Worm (Caenorhabditis elegans): Measurements from ENCODE around the gene cam-1.
A peak's percentile ranks its signal among the peaks of the same experiment; 100 is the strongest.

Gene cam-1

DNA sequence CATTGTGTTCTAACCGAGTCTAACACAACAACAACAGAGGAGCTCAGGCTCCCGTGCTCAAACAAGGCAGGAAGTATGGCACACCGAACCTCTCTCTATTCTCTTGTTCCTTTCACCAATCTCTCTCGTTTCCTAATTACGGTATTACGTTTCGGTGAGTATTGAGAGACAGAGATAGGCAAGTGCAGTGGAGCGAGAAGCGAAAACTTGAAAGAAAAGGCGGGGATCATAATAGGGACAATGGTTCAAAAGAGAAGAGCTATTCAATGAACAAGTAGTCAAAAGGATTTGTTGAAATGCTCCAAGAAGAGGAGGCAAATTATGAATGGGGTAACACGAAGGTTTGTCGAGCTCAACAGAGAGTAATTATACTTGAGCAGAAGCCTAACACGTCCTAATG, 3.2 kb upstream of the cam-1 start:
- peak; percentile 1 for TF ChIP-seq mls-2 (tag; optimal IDR thresholded peaks at IDR 0.05)
- no peak for TF ChIP-seq nhr-237 (tag; optimal IDR thresholded peaks at IDR 0.05)
- peak; percentile 50 for TF ChIP-seq ces-1 (GFP tag; optimal IDR thresholded peaks at IDR 0.05)

DNA sequence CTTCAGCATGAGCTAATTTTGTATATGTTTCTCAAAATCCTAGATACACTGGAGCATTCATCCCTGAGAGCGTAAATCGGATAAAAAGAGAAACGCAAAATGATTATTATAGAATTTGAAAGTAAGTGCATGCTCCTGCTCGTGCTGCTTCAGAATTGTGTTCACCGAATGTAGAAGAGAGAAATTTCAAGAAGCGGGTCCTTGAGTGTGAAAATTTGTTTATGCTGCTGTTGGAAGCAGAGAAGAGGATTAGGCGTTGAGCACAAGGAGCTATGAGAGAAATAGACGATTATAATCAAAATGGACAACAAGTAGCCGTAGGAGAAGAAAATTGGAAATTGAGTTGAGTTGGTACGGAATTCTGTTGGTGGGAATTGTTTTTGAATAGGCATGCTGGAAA, 1.6 kb upstream of the cam-1 start:
- TF ChIP-seq ces-1 (GFP tag; optimal IDR thresholded peaks at IDR 0.05) (peak; percentile 98), drap-1 (GFP tag; optimal IDR thresholded peaks at IDR 0.05) (no peak), unc-62 (GFP tag; optimal IDR thresholded peaks at IDR 0.05) (peak; percentile 25), mls-2 (tag; optimal IDR thresholded peaks at IDR 0.05) (no peak), unc-120 (tag; optimal IDR thresholded peaks at IDR 0.05; ENCODE audit: poor library complexity, severe bottlenecking) (no peak), bed-3 (GFP tag; optimal IDR thresholded peaks at IDR 0.05) (no peak), mab-5 (tag; optimal IDR thresholded peaks at IDR 0.05) (no peak), snpc-4 (tag; optimal IDR thresholded peaks at IDR 0.05) (no peak), hlh-1 (tag; optimal IDR thresholded peaks at IDR 0.05) (no peak), mep-1 (tag; optimal IDR thresholded peaks at IDR 0.05) (no peak)

- peak; percentile 90 for TF ChIP-seq ces-1 (GFP tag; optimal IDR thresholded peaks at IDR 0.05)
- TF ChIP-seq lin-32 (GFP tag; optimal IDR thresholded peaks at IDR 0.05): no peak
Measured at ce11 chrII:9310794-9311193, 690 bp upstream of the cam-1 start.

DNA sequence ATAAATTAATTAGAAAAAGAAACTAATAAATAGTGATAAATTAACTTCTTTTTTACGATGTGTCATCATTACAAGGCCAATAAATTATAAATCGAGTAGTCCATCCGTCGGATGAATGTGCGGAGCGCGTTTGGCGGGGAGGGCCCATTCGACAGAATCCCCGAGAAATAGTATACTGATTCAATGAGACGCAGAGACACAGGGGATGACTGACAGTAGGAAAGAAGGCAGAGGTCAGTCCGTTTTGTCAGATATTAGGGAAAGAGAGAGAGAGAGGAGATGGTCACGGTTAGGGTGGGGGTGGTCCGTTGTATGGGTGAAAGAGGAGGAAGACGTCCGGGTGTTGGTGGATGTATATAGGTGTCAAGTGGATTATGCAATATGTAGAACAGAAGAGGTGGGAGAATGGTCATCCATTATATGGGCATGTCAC, 1.5 kb downstream of the cam-1 start:
- no peak for TF ChIP-seq nhr-76 (tag; optimal IDR thresholded peaks at IDR 0.05)
- peak; percentile 2 for TF ChIP-seq zip-8 (tag; optimal IDR thresholded peaks at IDR 0.05)
- TF ChIP-seq unc-39 (tag; optimal IDR thresholded peaks at IDR 0.05): no peak
- peak; percentile 26 for TF ChIP-seq ceh-43 (GFP tag; optimal IDR thresholded peaks at IDR 0.05)
- TF ChIP-seq ces-1 (GFP tag; optimal IDR thresholded peaks at IDR 0.05): peak; percentile 33
- peak; percentile 57 for TF ChIP-seq mab-5 (tag; optimal IDR thresholded peaks at IDR 0.05)
- peak; percentile 20 for TF ChIP-seq sem-2 (GFP tag; optimal IDR thresholded peaks at IDR 0.05)
- TF ChIP-seq mls-2 (tag; optimal IDR thresholded peaks at IDR 0.05): peak; percentile 9
- no peak for TF ChIP-seq pha-4 (tag; optimal IDR thresholded peaks at IDR 0.05)
- peak; percentile 39 for TF ChIP-seq lin-13 (tag; optimal IDR thresholded peaks at IDR 0.05)
- peak; percentile 69 for TF ChIP-seq sptf-1 (tag; optimal IDR thresholded peaks at IDR 0.05)
- TF ChIP-seq ceh-39 (tag; optimal IDR thresholded peaks at IDR 0.05): peak; percentile 11
- TF ChIP-seq mep-1 (tag; optimal IDR thresholded peaks at IDR 0.05): no peak
- TF ChIP-seq lsy-2 (tag; optimal IDR thresholded peaks at IDR 0.05): no peak
- TF ChIP-seq flh-1 (GFP tag; optimal IDR thresholded peaks at IDR 0.05): no peak
- TF ChIP-seq elt-1 (tag; optimal IDR thresholded peaks at IDR 0.05; ENCODE audit: borderline replicate concordance, insufficient read depth): no peak
- no peak for TF ChIP-seq nhr-237 (tag; optimal IDR thresholded peaks at IDR 0.05)
- peak; percentile 61 for TF ChIP-seq ztf-11 (tag; optimal IDR thresholded peaks at IDR 0.05)
- TF ChIP-seq nhr-2 (tag; optimal IDR thresholded peaks at IDR 0.05): peak; percentile 96
- no peak for TF ChIP-seq blmp-1 (tag; optimal IDR thresholded peaks at IDR 0.05)
- no peak for TF ChIP-seq drap-1 (GFP tag; optimal IDR thresholded peaks at IDR 0.05)
- peak; percentile 50 for TF ChIP-seq tbx-8 (GFP tag; optimal IDR thresholded peaks at IDR 0.05)
- no peak for TF ChIP-seq elt-3 (tag; optimal IDR thresholded peaks at IDR 0.05)
- TF ChIP-seq unc-62 (GFP tag; optimal IDR thresholded peaks at IDR 0.05): peak; percentile 98
- TF ChIP-seq cnd-1 (tag; optimal IDR thresholded peaks at IDR 0.05): peak; percentile 69
- no peak for TF ChIP-seq lin-32 (GFP tag; optimal IDR thresholded peaks at IDR 0.05)
- TF ChIP-seq snpc-4 (tag; optimal IDR thresholded peaks at IDR 0.05): no peak
- TF ChIP-seq nhr-28 (tag; optimal IDR thresholded peaks at IDR 0.05): no peak
- TF ChIP-seq nhr-12 (tag; optimal IDR thresholded peaks at IDR 0.05): no peak
- no peak for TF ChIP-seq ceh-83 (GFP tag; optimal IDR thresholded peaks at IDR 0.05)
- peak; percentile 50 for TF ChIP-seq M03D4.4 (tag; optimal IDR thresholded peaks at IDR 0.05)
- TF ChIP-seq ham-2 (GFP tag; optimal IDR thresholded peaks at IDR 0.05): no peak
- TF ChIP-seq unc-120 (tag; optimal IDR thresholded peaks at IDR 0.05; ENCODE audit: poor library complexity, severe bottlenecking): peak; percentile 26
- TF ChIP-seq bed-3 (GFP tag; optimal IDR thresholded peaks at IDR 0.05): no peak
- TF ChIP-seq hlh-1 (tag; optimal IDR thresholded peaks at IDR 0.05): peak; percentile 67

All from whole organism, mixed stage, embryonic.